Fruit fly (Drosophila melanogaster): Measurements from ENCODE around the gene CG11694.

The CG11694 gene

dm6 chr3R:8269740-8270139 lies 42.2 kb downstream of the CG11694 start, which contains the start of gene CG9630 (continued):
- TF ChIP-seq Bgb (GFP tag; IDR thresholded peaks at IDR 0.05; ENCODE audit: partially characterized antibody) (peak; percentile 73), HmgD (GFP tag; optimal IDR thresholded peaks at IDR 0.05) (peak; percentile 73), CG11696 (GFP tag; IDR thresholded peaks at IDR 0.05) (no peak), CG7928 (GFP tag; optimal IDR thresholded peaks at IDR 0.05) (peak; percentile 13), tll (GFP tag; optimal IDR thresholded peaks at IDR 0.05) (peak in 1 of 2 experiments; percentile 32), CG1603 (tag; optimal IDR thresholded peaks at IDR 0.05) (peak; percentile 87), ftz-f1 (GFP tag; optimal IDR thresholded peaks at IDR 0.05) (no peak), Sry-δ (GFP tag; optimal IDR thresholded peaks at IDR 0.05) (peak; percentile 75), CG3847 (GFP tag; IDR thresholded peaks at IDR 0.05) (peak; percentile 88), unc-4 (GFP tag; IDR thresholded peaks at IDR 0.05; ENCODE audit: partially characterized antibody) (peak; percentile 70), Dfd (GFP tag; optimal IDR thresholded peaks at IDR 0.05) (no peak), CG17829 (tag; optimal IDR thresholded peaks at IDR 0.05) (peak; percentile 48), Dp (GFP tag; optimal IDR thresholded peaks at IDR 0.05) (peak; percentile 100), CG5245 (GFP tag; optimal IDR thresholded peaks at IDR 0.05) (no peak), schlank (tag; optimal IDR thresholded peaks at IDR 0.05) (no peak), CG9215 (GFP tag; IDR thresholded peaks at IDR 0.05) (peak; percentile 100), Dll (GFP tag; IDR thresholded peaks at IDR 0.05; ENCODE audit: partially characterized antibody) (peak; percentile 70), CG12299 (tag; optimal IDR thresholded peaks at IDR 0.05) (no peak), insv (GFP tag; optimal IDR thresholded peaks at IDR 0.05) (peak in 1 of 2 experiments; percentile 2), HLH4C (GFP tag; IDR thresholded peaks at IDR 0.05; ENCODE audit: partially characterized antibody) (peak; percentile 54; the same call in 2 of the 3 replicates), CG6683 (GFP tag; optimal IDR thresholded peaks at IDR 0.05) (no peak), CG2120 (GFP tag; optimal IDR thresholded peaks at IDR 0.05) (no peak), da (GFP tag; optimal IDR thresholded peaks at IDR 0.05) (peak; percentile 10), crol (GFP tag; IDR thresholded peaks at IDR 0.05) (no peak), phol (tag; optimal IDR thresholded peaks at IDR 0.05) (peak; percentile 66), CG7786 (GFP tag; optimal IDR thresholded peaks at IDR 0.05) (no peak), HmgZ (tag; optimal IDR thresholded peaks at IDR 0.05) (peak; percentile 73), ac (GFP tag; optimal IDR thresholded peaks at IDR 0.05) (no peak), CHES-1-like (GFP tag; optimal IDR thresholded peaks at IDR 0.05) (peak; percentile 36), MESR4 (GFP tag; optimal IDR thresholded peaks at IDR 0.05) (peak; percentile 77), CG3995 (GFP tag; optimal IDR thresholded peaks at IDR 0.05) (peak; percentile 38), nmo (GFP tag; optimal IDR thresholded peaks at IDR 0.05) (peak; percentile 10), bigmax (GFP tag; optimal IDR thresholded peaks at IDR 0.05) (peak; percentile 60), fd3F (GFP tag; optimal IDR thresholded peaks at IDR 0.05) (no peak), CG12236 (GFP tag; optimal IDR thresholded peaks at IDR 0.05) (no peak), zen2 (GFP tag; IDR thresholded peaks at IDR 0.05; ENCODE audit: partially characterized antibody) (peak; percentile 68; the same call in 2 of the 3 replicates), twi (tag; optimal IDR thresholded peaks at IDR 0.05) (peak; percentile 85), CG14710 (tag; optimal IDR thresholded peaks at IDR 0.05) (peak; percentile 58), Ssrp (tag; optimal IDR thresholded peaks at IDR 0.05) (no peak), Hand (GFP tag; optimal IDR thresholded peaks at IDR 0.05) (no peak), pzg (GFP tag; optimal IDR thresholded peaks at IDR 0.05) (peak; percentile 97), Lhr (GFP tag; optimal IDR thresholded peaks at IDR 0.05) (peak; percentile 42), fd102C (GFP tag; optimal IDR thresholded peaks at IDR 0.05) (no peak), E2f2 (GFP tag; IDR thresholded peaks at IDR 0.05) (peak; percentile 100), CG17186 (GFP tag; optimal IDR thresholded peaks at IDR 0.05) (peak; percentile 93), ato (GFP tag; IDR thresholded peaks at IDR 0.05; ENCODE audit: partially characterized antibody) (peak; percentile 87), dm (GFP tag; optimal IDR thresholded peaks at IDR 0.05) (peak; percentile 98), nau (GFP tag; optimal IDR thresholded peaks at IDR 0.05) (no peak), Stat92E (GFP tag; optimal IDR thresholded peaks at IDR 0.05) (peak in 1 of 3 experiments; percentile 45)

Data from whole organism, embryonic.